Fruit fly (Drosophila melanogaster) S2 (cell line): Measurements from ENCODE around the gene CG6576.

Source experiments
- CG8478 ChIP-seq: fragments of >200 bp; optimal IDR thresholded peaks from 2 replicates; lab custom pipeline; 2018
- CTCF ChIP-seq, 2 experiments: fragments of >200 bp; optimal IDR thresholded peaks; 2 replicates each; lab custom pipeline; 2018

DNA sequence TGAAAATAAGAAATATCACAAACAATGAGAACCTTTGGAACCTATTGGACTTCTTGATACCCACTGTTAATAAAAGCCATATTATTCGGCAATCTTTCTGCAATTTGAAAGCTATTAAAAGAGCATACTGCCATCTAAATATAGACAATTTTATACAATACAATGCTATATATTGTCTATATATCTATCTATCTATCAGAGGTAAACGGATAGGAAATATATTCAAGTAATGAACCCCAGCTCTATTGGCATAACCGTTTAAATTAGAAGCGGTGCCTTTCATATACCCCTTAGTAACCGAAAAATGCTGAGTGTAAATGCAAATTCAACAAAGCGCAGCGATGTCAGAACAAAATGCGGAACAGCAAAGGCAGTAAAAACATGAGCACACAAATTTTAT lies 8.0 kb downstream of the CG6576 start:
- no peak for TF ChIP-seq CTCF (optimal IDR thresholded peaks at IDR 0.05; lab: Kevin White, UChicago)
- no peak for TF ChIP-seq CG8478 (lab: Kevin White, UChicago)
